Worm (Caenorhabditis elegans) whole organism, L3 larva: ENCODE data around the gene F10A3.4.

Experiments
- ama-1 ChIP-seq: fragments of 150-350 bp; optimal IDR thresholded peaks from 2 replicates; lab custom pipeline; 2018
- egl-27 ChIP-seq: sonication (generic microtip); optimal IDR thresholded peaks from 4 replicates; lab custom pipeline; 2017; ENCODE audit warnings: missing biosample characterization, missing genetic modification reagents, missing genetic modification characterization
- nhr-76 ChIP-seq: fragments of 150-350 bp; sonication (generic microtip); optimal IDR thresholded peaks from 5 replicates; lab custom pipeline; 2014; ENCODE audit warnings: missing biosample characterization, missing genetic modification characterization
- unc-39 ChIP-seq: sonication (generic microtip); optimal IDR thresholded peaks from 4 replicates; lab custom pipeline; 2017; ENCODE audit warnings: missing biosample characterization, missing genetic modification characterization
- ztf-11 ChIP-seq: fragments of 150-350 bp; optimal IDR thresholded peaks from 2 replicates; lab custom pipeline; 2014; ENCODE audit warnings: missing biosample characterization, missing genetic modification characterization

- TF ChIP-seq egl-27 (tag; lab: Kevin White, UChicago) (no peak), ztf-11 (no peak), unc-39 (tag; lab: Kevin White, UChicago) (no peak), ama-1 (lab: Kevin White, UChicago) (no peak), nhr-76 (tag; lab: Kevin White, UChicago) (no peak)
These were observed 43.2 kb downstream of the F10A3.4 start, which contains the start of gene srh-279 for ce11 chrV:16192114-16192513.
